Worm (Caenorhabditis elegans) whole organism, early embryonic: ENCODE results near the gene pqn-16.

Experiments used
- F13C5.2 ChIP-seq: sonication (generic microtip); optimal IDR thresholded peaks from 2 replicates; lab custom pipeline; 2017; ENCODE audit warnings: mild to moderate bottlenecking, missing genetic modification characterization, inconsistent platforms, missing compliant biosample characterization
- ama-1 ChIP-seq: fragments of 150-350 bp; optimal IDR thresholded peaks from 2 replicates; lab custom pipeline; 2014
- ceh-13 ChIP-seq: fragments of 200-800 bp; sonication (Bioruptor generic); optimal IDR thresholded peaks from 2 replicates; lab custom pipeline; 2018; ENCODE audit warnings: mild to moderate bottlenecking, missing genetic modification characterization, missing compliant biosample characterization
- ceh-36 ChIP-seq: sonication (generic microtip); optimal IDR thresholded peaks from 2 replicates; lab custom pipeline; 2016; ENCODE audit warnings: missing genetic modification characterization, inconsistent platforms, missing compliant biosample characterization
- ets-7 ChIP-seq: sonication (generic microtip); optimal IDR thresholded peaks from 2 replicates; lab custom pipeline; 2016; ENCODE audit warnings: missing genotype, missing genetic modification characterization, missing compliant biosample characterization
- flt-1 ChIP-seq: fragments of 200-800 bp; sonication (Bioruptor generic); IDR thresholded peaks from 2 replicates; pipeline ENCODE4 v1.3.6; 2022; ENCODE audit warnings: missing genetic modification characterization, missing compliant biosample characterization
- hmbx-1 ChIP-seq: sonication (generic microtip); optimal IDR thresholded peaks from 2 replicates; lab custom pipeline; 2016; ENCODE audit warnings: mild to moderate bottlenecking, missing genetic modification characterization, missing compliant biosample characterization
- hmg-4 ChIP-seq: fragments of 200-800 bp; sonication (Bioruptor generic); optimal IDR thresholded peaks from 2 replicates; lab custom pipeline; 2018; ENCODE audit warnings: mild to moderate bottlenecking, missing genetic modification characterization, missing compliant biosample characterization
- hnd-1 ChIP-seq: sonication (generic microtip); optimal IDR thresholded peaks from 2 replicates; lab custom pipeline; 2016; ENCODE audit warnings: missing genetic modification characterization, missing compliant biosample characterization
- scrt-1 ChIP-seq: fragments of 200-800 bp; sonication (Bioruptor generic); IDR thresholded peaks from 2 replicates; pipeline ENCODE4 v1.3.6; 2022; ENCODE audit warnings: missing genetic modification characterization, missing compliant biosample characterization
- sea-1 ChIP-seq: fragments of 200-800 bp; sonication (Bioruptor generic); conservative IDR thresholded peaks from 2 replicates; pipeline ENCODE4 v1.3.6; 2022; ENCODE audit warnings: missing genetic modification characterization, missing compliant biosample characterization
- tbx-11 ChIP-seq: fragments of 200-800 bp; sonication (Bioruptor generic); IDR thresholded peaks from 2 replicates; pipeline ENCODE4 v1.3.6; 2022; ENCODE audit warnings: missing genetic modification characterization, missing compliant biosample characterization

DNA sequence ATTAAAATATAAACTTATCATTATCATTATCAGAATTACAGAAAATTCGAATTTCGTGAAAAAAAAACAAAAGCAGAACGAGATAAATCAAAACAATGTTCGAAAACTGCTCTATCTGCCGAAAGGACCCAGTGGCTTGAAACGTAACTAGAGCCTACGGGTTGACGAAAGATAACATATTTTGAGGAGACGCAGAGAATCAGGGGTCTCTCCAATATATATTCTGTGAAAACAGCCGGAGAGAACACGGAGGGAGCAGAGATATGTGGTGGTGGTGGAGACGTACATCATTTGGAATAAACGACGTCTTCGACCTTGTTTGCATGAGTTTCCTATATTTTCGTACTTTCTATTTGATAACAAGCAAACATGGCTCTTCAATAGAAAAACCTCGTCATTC, 35.0 kb downstream of the pqn-16 start:
- TF ChIP-seq scrt-1 (GFP tag; lab: Robert Waterston, UW) (no peak), ama-1 (lab: Kevin White, UChicago) (no peak), flt-1 (GFP tag; lab: Robert Waterston, UW) (no peak), ceh-13 (GFP tag; lab: Kevin White, UChicago) (no peak), F13C5.2 (no peak), ets-7 (tag; lab: Kevin White, UChicago) (no peak), sea-1 (GFP tag; lab: Robert Waterston, UW) (no peak), ceh-36 (tag; lab: Kevin White, UChicago) (no peak), hmg-4 (GFP tag; lab: Kevin White, UChicago) (no peak), tbx-11 (no peak), hnd-1 (tag; lab: Kevin White, UChicago) (no peak), hmbx-1 (no peak)
